Worm (Caenorhabditis elegans): Measurements from ENCODE around the gene F09G8.7.

Gene F09G8.7

DNA sequence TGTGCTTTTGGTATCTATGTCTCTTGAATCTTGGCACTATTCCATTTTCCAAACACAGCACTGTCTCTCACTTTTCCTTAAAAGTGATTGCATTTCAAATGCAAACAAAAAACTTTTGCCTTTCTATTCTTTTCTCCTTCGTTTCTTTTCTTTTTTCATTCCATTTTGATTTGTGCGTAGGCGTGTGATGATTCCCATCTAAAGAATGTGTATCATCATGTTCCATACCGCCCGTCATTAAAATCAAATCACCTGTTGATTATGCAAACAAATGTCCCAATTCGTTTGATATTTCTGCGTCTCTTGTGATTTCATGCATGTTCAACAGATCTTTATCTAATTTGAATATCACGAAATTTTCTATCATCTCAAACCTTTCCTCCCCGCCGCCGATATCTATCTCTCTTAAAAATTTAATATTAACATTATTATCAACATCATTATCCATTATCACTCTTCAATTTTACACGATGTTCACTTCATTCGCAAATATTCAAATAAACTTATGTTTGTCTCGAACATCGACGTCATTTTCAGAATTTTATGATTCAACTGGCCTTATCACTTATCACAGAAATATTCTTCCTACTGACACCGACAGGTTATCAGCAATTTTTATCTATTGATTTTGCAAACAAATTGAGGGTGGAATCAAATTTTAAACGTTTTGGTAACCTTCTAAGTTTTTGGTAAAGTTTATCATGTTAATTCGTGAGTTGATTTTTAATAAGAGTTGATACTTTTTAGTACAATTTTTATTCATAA, 23.3 kb upstream of the F09G8.7 start:
- TF ChIP-seq him-1 (tag; optimal IDR thresholded peaks at IDR 0.05) (no peak), dao-5 (tag; optimal IDR thresholded peaks at IDR 0.05) (no peak), W03F9.2 (tag; optimal IDR thresholded peaks at IDR 0.05) (no peak)

DNA sequence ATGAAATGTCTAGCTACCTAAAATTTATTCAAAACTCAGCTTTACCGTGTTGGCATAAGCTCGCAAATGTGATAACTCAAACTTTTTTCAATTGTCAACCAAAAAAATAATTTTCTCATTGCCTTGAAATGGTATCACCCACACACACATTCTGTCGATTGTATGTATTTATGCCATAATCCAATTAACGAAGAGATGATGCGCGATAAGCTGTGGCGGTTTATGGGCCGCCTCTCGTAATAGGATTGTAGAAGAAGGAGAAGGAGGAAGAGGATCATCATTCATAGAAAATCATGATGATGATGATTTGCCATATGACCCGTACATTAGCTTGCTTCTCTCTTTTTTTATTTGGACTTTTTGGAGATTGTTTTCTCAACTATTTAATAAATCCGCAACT, 21.0 kb upstream of the F09G8.7 start:
- no peak for TF ChIP-seq dao-5 (tag; optimal IDR thresholded peaks at IDR 0.05)
- TF ChIP-seq him-1 (tag; optimal IDR thresholded peaks at IDR 0.05) = no peak
- no peak for TF ChIP-seq W03F9.2 (tag; optimal IDR thresholded peaks at IDR 0.05)

DNA sequence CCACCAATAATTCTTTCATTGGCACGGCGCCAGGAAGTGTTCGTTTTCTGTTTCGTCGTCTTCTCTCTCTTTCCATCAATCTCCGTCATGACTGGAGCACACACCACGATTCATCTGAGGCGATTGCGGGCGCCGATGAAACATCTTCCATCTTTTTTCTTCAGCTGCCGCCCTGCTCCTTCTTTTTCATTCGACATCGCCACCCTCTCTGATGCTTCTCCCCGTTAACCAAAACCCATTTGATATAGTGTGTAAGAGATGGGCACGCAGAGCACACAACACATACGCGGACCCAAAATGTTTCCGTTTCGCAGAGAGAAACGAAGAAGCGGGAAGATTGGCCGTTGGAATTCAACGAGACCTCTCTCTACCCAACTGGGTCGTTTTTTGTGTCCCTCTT, 19.4 kb upstream of the F09G8.7 start:
- TF ChIP-seq him-1 (tag; optimal IDR thresholded peaks at IDR 0.05) (no peak), W03F9.2 (tag; optimal IDR thresholded peaks at IDR 0.05) (no peak), dao-5 (tag; optimal IDR thresholded peaks at IDR 0.05) (no peak)

DNA sequence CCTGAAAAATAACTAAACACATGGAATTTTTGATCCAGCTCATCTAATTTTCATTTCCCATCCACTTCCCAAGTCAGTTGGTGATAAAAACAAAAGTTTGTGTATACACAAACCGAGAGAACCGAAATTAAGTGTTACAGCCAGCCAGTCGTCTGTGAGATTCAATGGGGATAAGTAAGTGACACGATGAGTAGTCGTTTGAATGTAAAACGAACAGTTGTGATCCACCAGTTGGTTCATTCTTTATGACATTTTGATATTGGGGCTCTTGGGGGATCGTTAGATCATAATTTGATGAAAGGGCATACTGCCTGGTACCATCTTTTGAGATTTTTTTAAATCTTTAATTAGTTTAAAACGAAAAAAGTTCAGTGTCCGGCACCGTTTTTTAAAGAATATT, 18.7 kb upstream of the F09G8.7 start:
- TF ChIP-seq W03F9.2 (tag; optimal IDR thresholded peaks at IDR 0.05) (no peak), him-1 (tag; optimal IDR thresholded peaks at IDR 0.05) (no peak), dao-5 (tag; optimal IDR thresholded peaks at IDR 0.05) (no peak)

DNA sequence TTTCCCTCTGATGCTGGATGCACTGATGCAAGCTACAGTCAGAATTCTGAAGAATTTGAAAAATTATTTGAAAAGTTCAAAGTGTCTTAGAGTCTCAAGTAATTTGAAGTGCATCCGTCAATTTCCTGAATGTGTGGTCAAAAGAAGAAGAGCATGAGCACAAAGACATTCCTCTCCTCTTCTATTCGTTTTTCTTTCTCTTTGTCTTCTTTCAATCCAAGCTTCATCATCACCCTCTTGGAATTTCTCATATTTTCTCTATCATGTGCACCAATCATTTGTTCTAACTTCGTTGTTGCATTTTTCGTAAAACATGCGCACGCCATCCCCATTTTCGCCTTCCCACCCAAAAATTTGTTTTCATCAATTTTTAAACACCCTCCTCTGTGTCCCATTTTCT, 17.8 kb upstream of the F09G8.7 start:
- TF ChIP-seq him-1 (tag; optimal IDR thresholded peaks at IDR 0.05) (no peak), W03F9.2 (tag; optimal IDR thresholded peaks at IDR 0.05) (no peak), dao-5 (tag; optimal IDR thresholded peaks at IDR 0.05) (no peak)

DNA sequence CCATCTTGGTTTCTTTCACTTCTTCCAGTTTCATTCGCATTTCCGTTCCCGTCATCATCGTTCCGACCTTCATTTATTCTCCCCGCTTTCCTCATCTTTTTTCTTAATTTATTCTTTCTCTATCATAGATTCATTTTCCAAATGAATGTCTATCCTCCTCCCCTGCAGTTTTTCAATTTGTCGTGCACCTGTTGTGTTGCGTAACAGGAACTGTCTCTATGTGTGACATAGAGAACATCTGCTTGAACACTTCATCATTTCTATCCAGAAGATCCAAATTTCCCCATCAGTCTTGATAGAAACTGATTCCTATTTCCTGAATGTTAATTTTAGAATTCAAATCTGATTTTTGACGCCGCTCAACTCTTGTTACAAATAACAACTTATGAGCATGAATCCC, 15.4 kb upstream of the F09G8.7 start:
- TF ChIP-seq him-1 (tag; optimal IDR thresholded peaks at IDR 0.05) = no peak
- TF ChIP-seq dao-5 (tag; optimal IDR thresholded peaks at IDR 0.05) = no peak
- no peak for TF ChIP-seq W03F9.2 (tag; optimal IDR thresholded peaks at IDR 0.05)

DNA sequence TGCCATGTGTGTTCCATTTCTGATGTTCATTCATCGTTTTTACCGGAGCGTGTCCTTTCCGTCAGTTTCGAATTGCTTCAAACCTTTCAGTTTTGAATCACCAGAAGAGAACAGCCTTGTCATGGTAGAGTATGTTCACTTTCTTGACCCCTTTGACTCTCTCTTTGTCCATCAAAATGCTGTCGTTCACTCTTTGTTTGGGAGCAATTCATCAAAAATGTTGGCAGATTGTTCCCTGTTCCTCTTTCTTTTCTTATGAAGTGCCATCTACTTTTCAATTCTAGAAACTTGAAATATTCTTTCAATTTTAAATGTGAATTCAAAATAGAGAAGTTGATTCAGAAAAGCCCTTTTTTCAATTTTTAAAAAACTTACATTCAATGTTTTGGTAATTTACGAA, 13.2 kb upstream of the F09G8.7 start:
- no peak for TF ChIP-seq W03F9.2 (tag; optimal IDR thresholded peaks at IDR 0.05)
- no peak for TF ChIP-seq him-1 (tag; optimal IDR thresholded peaks at IDR 0.05)
- TF ChIP-seq dao-5 (tag; optimal IDR thresholded peaks at IDR 0.05) = no peak

DNA sequence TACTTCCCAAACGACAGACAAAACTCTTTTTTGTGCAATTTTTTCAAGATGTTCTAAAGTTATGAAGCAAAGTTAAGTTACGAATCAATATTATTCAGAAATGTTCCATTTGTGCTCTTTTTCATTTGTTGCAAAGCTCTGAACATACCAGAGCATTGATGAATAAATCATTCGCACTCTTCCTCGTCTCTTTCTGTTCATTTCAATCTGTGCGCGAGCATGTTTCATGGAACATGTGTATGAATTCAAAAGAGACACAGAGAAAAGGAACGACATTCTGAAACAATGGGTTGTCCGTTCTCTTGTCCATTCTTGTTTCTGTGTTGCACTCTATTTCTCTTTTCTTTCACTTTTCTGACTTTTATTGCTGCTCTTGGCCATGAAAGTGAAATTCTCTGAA, 12.2 kb upstream of the F09G8.7 start:
- TF ChIP-seq dao-5 (tag; optimal IDR thresholded peaks at IDR 0.05) (no peak), him-1 (tag; optimal IDR thresholded peaks at IDR 0.05) (no peak), W03F9.2 (tag; optimal IDR thresholded peaks at IDR 0.05) (no peak)

DNA sequence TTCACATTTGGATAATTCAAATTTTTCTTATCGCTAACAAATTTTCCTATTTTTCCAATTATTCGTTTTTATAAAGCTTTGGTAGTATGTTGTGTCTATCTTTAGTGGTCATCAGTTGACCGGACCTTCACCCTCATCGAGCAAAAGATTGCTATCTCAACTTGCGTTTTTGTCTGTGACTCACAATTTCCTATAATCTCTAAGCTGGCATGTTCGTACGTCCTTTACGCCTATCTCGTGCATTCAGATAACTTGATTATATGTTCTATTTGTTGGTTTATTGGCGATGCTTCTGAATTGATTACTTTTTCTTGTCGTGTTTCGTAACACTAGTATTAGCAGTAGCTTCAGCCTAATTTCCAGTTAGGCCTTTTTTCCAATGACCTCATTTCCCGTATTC, 11.4 kb upstream of the F09G8.7 start:
- TF ChIP-seq W03F9.2 (tag; optimal IDR thresholded peaks at IDR 0.05) (no peak), him-1 (tag; optimal IDR thresholded peaks at IDR 0.05) (no peak), dao-5 (tag; optimal IDR thresholded peaks at IDR 0.05) (no peak)

DNA sequence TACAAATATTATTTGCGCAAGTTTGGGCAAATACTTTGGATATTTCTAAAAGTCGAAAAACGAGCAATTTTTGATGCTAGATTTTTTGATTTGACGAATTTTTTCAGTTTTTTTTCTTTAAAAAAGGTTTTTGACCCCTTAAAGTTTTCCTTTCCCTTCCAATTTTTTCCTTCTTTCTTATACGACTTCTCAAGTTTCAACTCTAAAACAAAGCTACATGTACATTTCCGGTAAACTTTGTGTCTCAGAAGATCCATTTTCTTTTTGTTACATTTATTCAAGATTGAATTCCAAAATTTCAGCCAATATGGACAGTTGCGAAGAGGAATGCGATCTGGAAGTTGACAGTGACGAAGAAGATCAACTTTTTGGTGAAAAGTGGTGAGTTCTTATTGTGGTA, 10.6 kb upstream of the F09G8.7 start, which contains the start of gene mig-10:
Gene mig-10 (plus strand): TSS at position 301 of the 400 bp plus-strand sequence.
- TF ChIP-seq W03F9.2 (tag; optimal IDR thresholded peaks at IDR 0.05) (no peak), him-1 (tag; optimal IDR thresholded peaks at IDR 0.05) (no peak), dao-5 (tag; optimal IDR thresholded peaks at IDR 0.05) (no peak)

DNA sequence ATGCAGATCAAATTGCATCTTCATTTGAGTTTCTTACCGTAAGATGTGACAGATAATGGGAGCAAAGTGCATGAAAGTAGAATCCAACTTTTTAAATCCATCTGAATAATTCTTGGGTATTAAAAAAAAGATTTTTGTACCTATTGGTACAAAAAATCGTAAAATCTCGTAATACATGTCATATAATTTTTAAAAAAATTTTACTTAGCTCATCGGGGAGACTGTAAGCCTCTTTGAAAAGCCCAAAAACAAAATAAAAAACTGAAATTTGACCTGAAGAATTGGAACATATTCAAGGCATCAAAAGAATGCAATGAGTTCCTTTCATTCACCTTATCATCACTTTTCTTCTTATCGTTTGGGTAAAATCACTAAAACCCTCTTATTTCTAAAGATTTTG, 7.7 kb upstream of the F09G8.7 start, which contains the start of gene clec-160:
Gene clec-160 (minus strand): TSS at position 101 of the 400 bp plus-strand sequence.
- TF ChIP-seq him-1 (tag; optimal IDR thresholded peaks at IDR 0.05) (no peak), W03F9.2 (tag; optimal IDR thresholded peaks at IDR 0.05) (no peak), dao-5 (tag; optimal IDR thresholded peaks at IDR 0.05) (no peak)

DNA sequence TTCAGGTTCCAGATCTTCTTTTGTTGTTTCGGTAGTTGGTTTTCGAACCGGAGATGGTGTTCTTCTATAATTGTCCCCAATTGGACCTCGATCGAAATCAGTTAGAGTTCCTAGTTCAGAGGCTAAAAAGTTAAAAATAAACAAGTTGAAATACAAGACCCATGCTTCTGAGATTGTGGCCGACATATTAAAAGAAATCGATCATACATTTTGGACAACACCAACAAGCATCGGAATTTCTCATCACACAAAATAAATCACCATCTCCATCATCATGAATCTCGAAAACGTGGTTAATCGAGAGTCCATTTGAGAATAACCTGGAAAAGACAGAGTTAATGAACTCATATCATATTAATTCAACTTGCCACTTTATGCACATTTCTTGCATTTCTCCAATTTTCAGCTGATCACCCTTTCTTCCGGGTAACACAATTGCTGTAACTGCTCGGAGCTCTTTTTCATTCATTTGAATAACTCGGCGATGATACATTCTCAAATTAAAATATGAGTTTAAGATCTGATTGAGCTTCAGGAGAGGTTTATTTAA, 3.6 kb upstream of the F09G8.7 start, which contains the start of the genes mps-4 and F09G8.10:
Gene mps-4 (minus strand): TSS at position 101 of the 550 bp plus-strand sequence.
Gene F09G8.10 (minus strand): TSS at position 500 of the 550 bp plus-strand sequence.
- TF ChIP-seq dao-5 (tag; optimal IDR thresholded peaks at IDR 0.05) (no peak), him-1 (tag; optimal IDR thresholded peaks at IDR 0.05) (no peak), W03F9.2 (tag; optimal IDR thresholded peaks at IDR 0.05) (no peak)

DNA sequence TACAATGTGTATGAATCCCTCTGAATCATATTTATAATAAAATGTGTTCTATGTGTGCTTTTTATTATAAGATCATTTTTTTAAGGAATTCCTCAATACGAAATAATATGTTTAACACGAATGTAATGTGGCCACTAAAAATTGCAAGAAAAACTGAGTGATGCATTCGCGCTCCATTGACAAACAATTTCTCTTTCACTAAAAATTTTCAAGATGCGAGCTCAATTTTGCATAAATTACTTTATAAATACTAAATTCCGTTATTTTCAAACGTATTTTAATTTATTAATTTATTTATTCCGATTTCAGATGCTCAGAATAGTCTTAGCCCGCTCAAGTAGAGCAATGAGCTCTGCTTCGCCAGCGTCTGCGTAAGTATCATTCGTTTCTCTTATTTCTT, 2.4 kb downstream of the F09G8.7 start, which contains the start of gene mrps-9:
Gene mrps-9 (plus strand): TSS at position 310 of the 400 bp plus-strand sequence.
- peak; percentile 13 for TF ChIP-seq W03F9.2 (tag; optimal IDR thresholded peaks at IDR 0.05)
- no peak for TF ChIP-seq him-1 (tag; optimal IDR thresholded peaks at IDR 0.05)
- no peak for TF ChIP-seq dao-5 (tag; optimal IDR thresholded peaks at IDR 0.05)

DNA sequence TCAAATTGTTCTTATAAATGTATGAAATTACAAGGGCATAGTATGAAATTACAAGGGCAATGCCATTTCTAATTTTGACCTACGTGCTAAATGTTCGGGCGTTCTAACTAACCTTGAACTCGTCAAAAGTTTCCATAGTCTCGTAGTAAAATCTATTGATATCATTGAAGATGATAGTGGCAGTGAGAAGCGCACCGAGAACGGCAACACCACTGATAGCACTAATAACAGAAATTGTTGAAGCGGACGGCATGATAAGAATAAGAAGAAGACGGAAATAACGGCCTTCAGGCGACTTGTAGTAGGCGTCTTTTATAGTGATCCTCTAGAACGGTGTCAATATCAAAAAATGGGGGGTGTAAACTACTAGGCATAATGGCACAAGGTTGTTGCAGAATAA, 4.8 kb downstream of the F09G8.7 start, which contains the start of gene col-91:
Gene col-91 (minus strand): TSS at position 288 of the 400 bp plus-strand sequence.
- TF ChIP-seq him-1 (tag; optimal IDR thresholded peaks at IDR 0.05) (no peak), dao-5 (tag; optimal IDR thresholded peaks at IDR 0.05) (no peak), W03F9.2 (tag; optimal IDR thresholded peaks at IDR 0.05) (no peak)
